Worm (Caenorhabditis elegans) whole organism, early embryonic: Measurements from ENCODE around the gene pitr-6.

Experiments used
- B0310.2 ChIP-seq: sonication (generic microtip); optimal IDR thresholded peaks from 2 replicates; lab custom pipeline; 2016; ENCODE audit warnings: mild to moderate bottlenecking, missing genetic modification characterization, missing compliant biosample characterization
- aly-1 ChIP-seq: sonication (generic microtip); optimal IDR thresholded peaks from 2 replicates; lab custom pipeline; 2016; ENCODE audit warnings: missing genetic modification characterization, missing compliant biosample characterization
- ama-1 ChIP-seq: fragments of 150-350 bp; optimal IDR thresholded peaks from 2 replicates; lab custom pipeline; 2014
- ceh-36 ChIP-seq: sonication (generic microtip); optimal IDR thresholded peaks from 2 replicates; lab custom pipeline; 2016; ENCODE audit warnings: missing genetic modification characterization, inconsistent platforms, missing compliant biosample characterization
- flt-1 ChIP-seq: fragments of 200-800 bp; sonication (Bioruptor generic); IDR thresholded peaks from 2 replicates; pipeline ENCODE4 v1.3.6; 2022; ENCODE audit warnings: missing genetic modification characterization, missing compliant biosample characterization
- hmg-4 ChIP-seq: fragments of 200-800 bp; sonication (Bioruptor generic); optimal IDR thresholded peaks from 2 replicates; lab custom pipeline; 2018; ENCODE audit warnings: mild to moderate bottlenecking, missing genetic modification characterization, missing compliant biosample characterization
- pes-1 ChIP-seq: fragments of 200-800 bp; sonication (Bioruptor generic); IDR thresholded peaks from 2 replicates; pipeline ENCODE4 v1.3.6; 2022; ENCODE audit warnings: missing genetic modification reagents, missing genetic modification characterization, missing compliant biosample characterization

DNA sequence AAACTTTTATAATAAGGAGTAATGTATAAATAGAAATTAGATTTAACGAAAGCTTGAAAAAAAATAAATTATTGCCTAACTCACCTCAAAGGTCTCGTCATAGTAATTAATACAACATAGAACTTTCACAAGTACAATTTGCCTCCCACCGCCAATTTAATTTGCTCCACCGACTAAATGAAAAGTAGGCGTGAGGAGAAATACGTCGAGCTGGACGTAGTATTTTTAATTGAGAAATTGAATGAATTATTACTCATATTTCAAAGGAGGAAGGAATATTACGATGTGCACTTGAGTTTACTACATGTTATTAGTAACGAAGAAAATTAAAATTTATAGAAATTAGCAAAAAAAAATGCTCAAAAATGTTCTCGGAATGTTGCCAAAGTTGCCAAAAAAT lies 6.7 kb upstream of the pitr-6 start, which contains the start of gene Y57A10C.9:
- TF ChIP-seq ceh-36 (no peak), ama-1 (no peak), hmg-4 (GFP tag; lab: Kevin White, UChicago) (no peak), flt-1 (GFP tag; lab: Robert Waterston, UW) (no peak), aly-1 (tag; lab: Kevin White, UChicago) (no peak), pes-1 (no peak), B0310.2 (tag; lab: Kevin White, UChicago) (no peak)
